Worm (Caenorhabditis elegans) whole organism, L4/young adult: ENCODE results near the gene ZC21.10.

ENCODE experiments used
- W03F9.2 ChIP-seq: fragments of 150-350 bp; optimal IDR thresholded peaks from 2 replicates; lab custom pipeline; 2014; ENCODE audit warnings: missing biosample characterization, missing genetic modification characterization
- him-1 ChIP-seq: sonication (generic microtip); optimal IDR thresholded peaks from 2 replicates; lab custom pipeline; 2016; ENCODE audit warnings: missing genotype, missing genetic modification reagents, missing genetic modification characterization, missing compliant biosample characterization

DNA sequence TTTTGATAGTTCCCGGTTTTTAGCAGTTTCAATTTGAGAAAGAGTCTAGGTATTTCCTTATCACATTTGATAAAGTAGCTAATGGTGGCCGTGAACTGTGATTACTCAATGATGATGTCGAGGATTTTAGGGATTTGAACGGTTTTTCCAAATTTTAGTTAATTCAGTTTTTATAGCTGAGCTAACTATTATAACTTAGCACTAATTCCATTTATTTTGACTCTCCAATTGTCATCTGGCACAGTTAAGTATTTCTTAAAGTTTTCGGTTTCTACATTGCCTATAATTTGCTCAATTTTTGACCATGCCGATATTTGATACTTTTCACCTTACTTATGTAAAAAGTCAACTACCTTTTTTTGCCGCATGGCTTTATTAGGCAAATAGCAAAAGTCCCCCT is 43.4 kb downstream of the ZC21.10 start:
- TF ChIP-seq him-1 (tag; lab: Kevin White, UChicago) = no peak
- TF ChIP-seq W03F9.2 (tag; lab: Kevin White, UChicago) = no peak
